Fruit fly (Drosophila melanogaster) whole organism, pupa: ENCODE data around the gene aqz.

Experiments used
- CG13204 ChIP-seq: fragments of 200-800 bp; sonication (Bioruptor generic); optimal IDR thresholded peaks from 2 replicates; lab custom pipeline; 2018; ENCODE audit warnings: missing biosample characterization, mild to moderate bottlenecking, missing genetic modification characterization, moderate library complexity
- CG15710 ChIP-seq: fragments of 200-800 bp; sonication (Bioruptor generic); optimal IDR thresholded peaks from 2 replicates; lab custom pipeline; 2018; ENCODE audit warnings: missing biosample characterization, mild to moderate bottlenecking, missing genetic modification characterization, moderate library complexity
- CG32121 ChIP-seq: fragments of 200-800 bp; sonication (Bioruptor generic); IDR thresholded peaks from 2 replicates; pipeline ENCODE4 v1.3.6; 2022; ENCODE audit warnings: missing biosample characterization, missing genetic modification characterization
- CG34367 ChIP-seq: fragments of 200-800 bp; sonication (Bioruptor generic); optimal IDR thresholded peaks from 2 replicates; lab custom pipeline; 2018; ENCODE audit warnings: missing biosample characterization, mild to moderate bottlenecking, missing genetic modification characterization
- CG4496 ChIP-seq: fragments of 200-800 bp; sonication (Bioruptor generic); IDR thresholded peaks from 3 replicates; pipeline ENCODE4 v1.3.6; 2022; ENCODE audit warnings: missing biosample characterization, missing genetic modification characterization
- CG8159 ChIP-seq: fragments of 200-800 bp; sonication (Bioruptor generic); optimal IDR thresholded peaks from 3 replicates; lab custom pipeline; 2018; ENCODE audit warnings: missing biosample characterization, mild to moderate bottlenecking, missing genetic modification characterization, moderate library complexity
- CG9948 ChIP-seq: fragments of 200-800 bp; sonication (Bioruptor generic); optimal IDR thresholded peaks from 2 replicates; lab custom pipeline; 2018; ENCODE audit warnings: missing biosample characterization, mild to moderate bottlenecking, missing genetic modification characterization, moderate library complexity
- D1 ChIP-seq: fragments of 200-800 bp; sonication (Bioruptor generic); optimal IDR thresholded peaks from 2 replicates; lab custom pipeline; 2018; ENCODE audit warnings: missing biosample characterization, mild to moderate bottlenecking, missing genetic modification characterization, moderate library complexity
- EcR ChIP-seq: fragments of 200-800 bp; sonication (Bioruptor generic); optimal IDR thresholded peaks from 3 replicates; lab custom pipeline; 2019; ENCODE audit warnings: missing biosample characterization, missing genetic modification characterization, mild to moderate bottlenecking, moderate library complexity, missing genetic modification reagents
- Ets98B ChIP-seq: fragments of 200-800 bp; sonication (Bioruptor generic); IDR thresholded peaks from 2 replicates; pipeline ENCODE4 v1.3.6; 2022; ENCODE audit warnings: missing biosample characterization, missing genetic modification characterization
- Pif1A ChIP-seq: fragments of 200-800 bp; sonication (Bioruptor generic); optimal IDR thresholded peaks from 3 replicates; lab custom pipeline; 2016; ENCODE audit warnings: missing biosample characterization, missing genetic modification characterization
- Pif1B ChIP-seq: fragments of 200-800 bp; sonication (Bioruptor generic); optimal IDR thresholded peaks from 3 replicates; lab custom pipeline; 2016; ENCODE audit warnings: missing biosample characterization, missing genetic modification characterization
- fd96Ca ChIP-seq: fragments of 200-800 bp; sonication (Bioruptor generic); IDR thresholded peaks from 3 replicates; pipeline ENCODE4 v1.3.6; 2022; ENCODE audit warnings: missing biosample characterization, missing genetic modification characterization

- TF ChIP-seq CG32121 (GFP tag; lab: Robert Waterston, UW) (peak; percentile 43; the same call in 1 of the 2 replicates), EcR (GFP tag; lab: Kevin White, UChicago) (peak; percentile 60), Pif1B (peak; percentile 60), CG15710 (tag; lab: Kevin White, UChicago) (peak; percentile 6), Pif1A (GFP tag; lab: Kevin White, UChicago) (peak; percentile 16), CG13204 (GFP tag; lab: Kevin White, UChicago) (no peak), fd96Ca (GFP tag; lab: Robert Waterston, UW) (peak; percentile 57; the same call in 1 of the 3 replicates), Ets98B (peak; percentile 73), CG8159 (tag; lab: Kevin White, UChicago) (no peak), CG4496 (GFP tag; lab: Robert Waterston, UW) (peak; percentile 67; the same call in 2 of the 3 replicates), CG34367 (tag; lab: Kevin White, UChicago) (no peak), D1 (tag; lab: Kevin White, UChicago) (peak; percentile 10), CG9948 (tag; lab: Kevin White, UChicago) (no peak)
Observed at dm6 chr3R:8846154-8846648, 25.7 kb upstream of the aqz start.
